Fruit fly (Drosophila melanogaster) whole organism, embryonic: ENCODE measurements around the gene Nep6.

Experiments used
- B-H2 ChIP-seq: fragments of 200-800 bp; sonication (Bioruptor generic); optimal IDR thresholded peaks from 2 replicates; lab custom pipeline; 2018; ENCODE audit warnings: missing biosample characterization, mild to moderate bottlenecking, missing genetic modification characterization
- CG10267 ChIP-seq: fragments of 200-800 bp; sonication (Bioruptor generic); optimal IDR thresholded peaks from 2 replicates; lab custom pipeline; 2018; ENCODE audit warnings: missing biosample characterization, mild to moderate bottlenecking, missing genetic modification characterization, moderate library complexity
- CG10462 ChIP-seq: fragments of 200-800 bp; sonication (Bioruptor generic); optimal IDR thresholded peaks from 2 replicates; lab custom pipeline; 2016; ENCODE audit warnings: missing biosample characterization, missing genetic modification characterization
- CG11504 ChIP-seq: fragments of 200-800 bp; sonication (Bioruptor generic); optimal IDR thresholded peaks from 3 replicates; lab custom pipeline; 2019; ENCODE audit warnings: missing biosample characterization, mild to moderate bottlenecking, missing genetic modification characterization, moderate library complexity
- CG11695 ChIP-seq: fragments of 200-800 bp; sonication (Bioruptor generic); IDR thresholded peaks from 3 replicates; pipeline ENCODE4 v1.3.6; 2022; ENCODE audit warnings: missing biosample characterization, missing genetic modification characterization
- CG11723 ChIP-seq: fragments of 200-800 bp; sonication (Bioruptor generic); optimal IDR thresholded peaks from 2 replicates; lab custom pipeline; 2017; ENCODE audit warnings: missing biosample characterization, mild to moderate bottlenecking, missing genetic modification characterization
- CG12071 ChIP-seq: fragments of 200-800 bp; sonication (Bioruptor generic); optimal IDR thresholded peaks from 3 replicates; lab custom pipeline; 2018; ENCODE audit warnings: missing biosample characterization, mild to moderate bottlenecking, missing genetic modification characterization
- CG12104 ChIP-seq: fragments of 200-800 bp; sonication (Bioruptor generic); optimal IDR thresholded peaks from 3 replicates; lab custom pipeline; 2016; ENCODE audit warnings: missing biosample characterization, missing genetic modification characterization
- CG12155 ChIP-seq: fragments of 200-800 bp; sonication (Bioruptor generic); optimal IDR thresholded peaks from 3 replicates; lab custom pipeline; 2016; ENCODE audit warnings: missing biosample characterization, missing genetic modification characterization
- CG12219 ChIP-seq: fragments of 200-800 bp; sonication (Bioruptor generic); optimal IDR thresholded peaks from 3 replicates; lab custom pipeline; 2018; ENCODE audit warnings: missing biosample characterization, mild to moderate bottlenecking, missing genetic modification characterization
- CG12659 ChIP-seq: fragments of 200-800 bp; sonication (Bioruptor generic); optimal IDR thresholded peaks from 3 replicates; lab custom pipeline; 2017; ENCODE audit warnings: mild to moderate bottlenecking, missing biosample characterization, missing genetic modification reagents, missing genetic modification characterization
- CG14014 ChIP-seq: fragments of 200-800 bp; sonication (Bioruptor generic); IDR thresholded peaks from 2 replicates; pipeline ENCODE4 v1.3.6; 2022; ENCODE audit warnings: missing biosample characterization, missing genetic modification characterization
- CG14050 ChIP-seq: fragments of 200-800 bp; sonication (Bioruptor generic); IDR thresholded peaks from 3 replicates; pipeline ENCODE4 v1.3.6; 2022; ENCODE audit warnings: missing biosample characterization, missing genetic modification characterization
- CG17328 ChIP-seq: fragments of 200-800 bp; sonication (Bioruptor generic); IDR thresholded peaks from 2 replicates; pipeline ENCODE4 v1.3.6; 2022; ENCODE audit warnings: missing biosample characterization, missing genetic modification characterization
- CG17568 ChIP-seq: fragments of 200-800 bp; sonication (Bioruptor generic); optimal IDR thresholded peaks from 2 replicates; lab custom pipeline; 2018; ENCODE audit warnings: missing biosample characterization, mild to moderate bottlenecking, missing genetic modification characterization, moderate library complexity
- CG31441 ChIP-seq: fragments of 200-800 bp; sonication (Bioruptor generic); IDR thresholded peaks from 2 replicates; pipeline ENCODE4 v1.3.6; 2022; ENCODE audit warnings: missing biosample characterization, missing genetic modification characterization
- CG7357 ChIP-seq: fragments of 200-800 bp; sonication (Bioruptor generic); IDR thresholded peaks from 3 replicates; pipeline ENCODE4 v1.3.6; 2022; ENCODE audit warnings: missing biosample characterization, missing genetic modification characterization
- CG7556 ChIP-seq: fragments of 200-800 bp; sonication (Bioruptor generic); optimal IDR thresholded peaks from 2 replicates; lab custom pipeline; 2017; ENCODE audit warnings: missing biosample characterization, mild to moderate bottlenecking, missing genetic modification characterization
- CG7745 ChIP-seq: fragments of 200-800 bp; sonication (Bioruptor generic); optimal IDR thresholded peaks from 2 replicates; lab custom pipeline; 2018; ENCODE audit warnings: missing biosample characterization, mild to moderate bottlenecking, missing genetic modification characterization, moderate library complexity
- CG7987 ChIP-seq: fragments of 200-800 bp; sonication (Bioruptor generic); optimal IDR thresholded peaks from 2 replicates; lab custom pipeline; 2018; ENCODE audit warnings: missing biosample characterization, mild to moderate bottlenecking, missing genetic modification characterization, moderate library complexity
- Dp ChIP-seq: fragments of 200-800 bp; sonication (Bioruptor generic); optimal IDR thresholded peaks from 2 replicates; lab custom pipeline; 2018; ENCODE audit warnings: missing biosample characterization, mild to moderate bottlenecking, missing genetic modification characterization, moderate library complexity
- E2f1 ChIP-seq: fragments of 200-800 bp; sonication (Bioruptor generic); IDR thresholded peaks from 2 replicates; pipeline ENCODE4 v1.3.6; 2022; ENCODE audit warnings: missing biosample characterization, missing genetic modification characterization
- E2f2 ChIP-seq: fragments of 200-800 bp; sonication (Bioruptor generic); IDR thresholded peaks from 2 replicates; pipeline ENCODE4 v1.3.6; 2022; ENCODE audit warnings: missing biosample characterization, missing genetic modification characterization
- Gsc ChIP-seq: fragments of 200-800 bp; sonication (Bioruptor generic); IDR thresholded peaks from 2 replicates; pipeline ENCODE4 v1.3.6; 2022; ENCODE audit warnings: missing biosample characterization, missing genetic modification characterization
- H2.0 ChIP-seq: fragments of 200-800 bp; sonication (Bioruptor generic); IDR thresholded peaks from 2 replicates; pipeline ENCODE4 v1.3.6; 2022; ENCODE audit warnings: missing biosample characterization, missing genetic modification characterization
- Hey ChIP-seq: fragments of 200-800 bp; sonication (Bioruptor generic); optimal IDR thresholded peaks from 3 replicates; lab custom pipeline; 2018; ENCODE audit warnings: missing biosample characterization, mild to moderate bottlenecking, missing genetic modification characterization
- Hr51 ChIP-seq, 2 experiments: fragments of 200-800 bp; sonication (Bioruptor generic); optimal IDR thresholded peaks; 2 replicates in 1 of 2; 3 replicates in 1 of 2; lab custom pipeline; 2016 to 2018; ENCODE audit warnings: missing biosample characterization in 2 of 2, missing genetic modification characterization in 2 of 2, mild to moderate bottlenecking in 1 of 2, moderate library complexity in 1 of 2
- Hr78 ChIP-seq, 2 experiments: fragments of 200-800 bp in 1 of 2; fragments of >200 bp in 1 of 2; sonication (Bioruptor generic) in 1 of 2; optimal IDR thresholded peaks; 2 replicates each; lab custom pipeline; 2017 to 2019; ENCODE audit warnings: missing biosample characterization in 2 of 2, missing genetic modification characterization in 2 of 2, mild to moderate bottlenecking in 1 of 2, moderate library complexity in 1 of 2
- Med ChIP-seq: fragments of 200-800 bp; sonication (Bioruptor generic); peaks from one replicate; lab custom pipeline; 2016; ENCODE audit warnings: missing biosample characterization, missing genetic modification characterization, mild to moderate bottlenecking, inconsistent platforms, moderate library complexity
- Poxn ChIP-seq: fragments of 200-800 bp; sonication (Bioruptor generic); IDR thresholded peaks from 2 replicates; pipeline ENCODE4 v1.3.6; 2022; ENCODE audit warnings: missing biosample characterization, missing genetic modification characterization
- Scr ChIP-seq: fragments of 200-800 bp; sonication (Bioruptor generic); IDR thresholded peaks from 2 replicates; pipeline ENCODE4 v1.3.6; 2022; ENCODE audit warnings: missing biosample characterization, missing genetic modification characterization; ENCODE audit not compliant: partially characterized antibody
- al ChIP-seq: fragments of 200-800 bp; sonication (Bioruptor generic); IDR thresholded peaks from 2 replicates; pipeline ENCODE4 v1.3.6; 2022; ENCODE audit warnings: missing biosample characterization, missing genetic modification characterization
- ase ChIP-seq: fragments of 200-800 bp; sonication (Bioruptor generic); IDR thresholded peaks from 3 replicates; pipeline ENCODE4 v1.3.6; 2022; ENCODE audit warnings: missing biosample characterization, missing genetic modification characterization
- bsh ChIP-seq, 2 experiments: fragments of 200-800 bp; sonication (Bioruptor generic); optimal IDR thresholded peaks; 2 replicates each; lab custom pipeline; 2017 to 2018; ENCODE audit warnings: mild to moderate bottlenecking in 2 of 2, missing biosample characterization in 2 of 2, missing genetic modification characterization in 2 of 2, moderate library complexity in 1 of 2
- chn ChIP-seq: fragments of 200-800 bp; sonication (Bioruptor generic); optimal IDR thresholded peaks from 2 replicates; lab custom pipeline; 2016; ENCODE audit warnings: missing biosample characterization, missing genetic modification characterization
- dati ChIP-seq: fragments of 200-800 bp; sonication (Bioruptor generic); IDR thresholded peaks from 2 replicates; pipeline ENCODE4 v1.3.6; 2022; ENCODE audit warnings: missing biosample characterization, missing genetic modification characterization
- dmrt99B ChIP-seq: fragments of 200-800 bp; sonication (Bioruptor generic); optimal IDR thresholded peaks from 2 replicates; lab custom pipeline; 2018; ENCODE audit warnings: missing biosample characterization, mild to moderate bottlenecking, missing genetic modification characterization, moderate library complexity
- esg ChIP-seq: fragments of 200-800 bp; sonication (Bioruptor generic); conservative IDR thresholded peaks from 2 replicates; pipeline ENCODE4 v1.3.6; 2022; ENCODE audit warnings: missing biosample characterization, missing genetic modification characterization
- gce ChIP-seq: fragments of 200-800 bp; sonication (Bioruptor generic); IDR thresholded peaks from 3 replicates; pipeline ENCODE4 v1.3.6; 2022; ENCODE audit warnings: missing biosample characterization, missing genetic modification characterization
- gem ChIP-seq: fragments of 200-800 bp; sonication (Bioruptor generic); optimal IDR thresholded peaks from 2 replicates; lab custom pipeline; 2019; ENCODE audit warnings: missing biosample characterization, mild to moderate bottlenecking, missing genetic modification characterization, moderate library complexity
- gt ChIP-seq: fragments of 200-800 bp; sonication (Bioruptor generic); IDR thresholded peaks from 2 replicates; pipeline ENCODE4 v1.3.6; 2022; ENCODE audit warnings: missing biosample characterization, missing genetic modification characterization
- jumu ChIP-seq: fragments of 200-800 bp; sonication (Bioruptor generic); optimal IDR thresholded peaks from 3 replicates; lab custom pipeline; 2016; ENCODE audit warnings: missing biosample characterization, missing genetic modification characterization
- kay ChIP-seq: fragments of 200-800 bp; sonication (Bioruptor generic); optimal IDR thresholded peaks from 2 replicates; lab custom pipeline; 2016; ENCODE audit warnings: missing biosample characterization, missing genetic modification characterization
- nau ChIP-seq: fragments of 200-800 bp; sonication (Bioruptor generic); optimal IDR thresholded peaks from 3 replicates; lab custom pipeline; 2017; ENCODE audit warnings: missing biosample characterization, mild to moderate bottlenecking, missing genetic modification characterization, missing genetic modification reagents
- row ChIP-seq: fragments of 200-800 bp; sonication (Bioruptor generic); IDR thresholded peaks from 3 replicates; pipeline ENCODE4 v1.3.6; 2022; ENCODE audit warnings: missing biosample characterization, missing genetic modification characterization
- sd ChIP-seq: fragments of 200-800 bp; sonication (Bioruptor generic); optimal IDR thresholded peaks from 3 replicates; lab custom pipeline; 2018; ENCODE audit warnings: missing biosample characterization, mild to moderate bottlenecking, missing genetic modification characterization, moderate library complexity
- vnd ChIP-seq: fragments of 200-800 bp; sonication (Bioruptor generic); IDR thresholded peaks from 3 replicates; pipeline ENCODE4 v1.3.6; 2022; ENCODE audit warnings: missing biosample characterization, missing genetic modification characterization; ENCODE audit not compliant: partially characterized antibody
- zen2 ChIP-seq: fragments of 200-800 bp; sonication (Bioruptor generic); IDR thresholded peaks from 3 replicates; pipeline ENCODE4 v1.3.6; 2022; ENCODE audit warnings: missing biosample characterization, missing genetic modification characterization; ENCODE audit not compliant: partially characterized antibody

Gene Nep6

DNA sequence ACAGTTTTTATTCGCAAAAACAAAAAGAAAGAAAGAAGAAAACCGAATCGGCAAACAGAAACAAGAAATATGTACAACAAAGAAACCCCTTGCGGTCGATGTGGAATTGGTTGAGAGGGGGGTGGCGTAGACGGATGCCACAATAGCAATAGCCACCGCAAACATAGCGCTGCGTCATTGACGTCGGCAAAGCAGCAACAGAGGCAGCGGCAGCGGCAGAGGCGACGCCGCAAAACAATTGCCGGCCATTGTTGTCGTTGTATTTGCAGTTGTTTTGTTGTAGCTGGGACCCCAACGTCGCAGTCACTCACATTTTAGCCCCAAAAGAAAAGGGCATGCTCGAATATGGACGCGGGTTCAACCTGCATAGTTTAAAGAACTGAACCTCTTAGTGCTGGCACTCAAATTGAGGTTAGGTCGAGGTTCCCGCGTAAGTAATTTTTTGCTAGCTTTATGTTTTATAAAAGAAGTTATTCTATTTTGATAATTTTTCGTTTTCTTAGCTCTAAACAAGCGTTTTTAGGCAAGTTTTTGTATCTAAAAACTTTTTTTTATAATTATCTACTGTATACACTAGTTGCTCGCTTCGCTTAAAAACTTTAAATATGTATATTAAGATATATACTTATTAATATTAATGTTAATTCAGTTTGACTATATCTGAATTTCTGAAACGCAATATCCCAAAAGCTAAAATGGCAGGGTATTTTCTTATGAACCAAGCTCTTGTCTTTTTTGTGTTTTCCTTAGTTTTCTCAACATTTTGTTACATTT, 45.7 kb upstream of the Nep6 start (continued):
- TF ChIP-seq vnd (no peak), Hr51 (GFP tag; optimal IDR thresholded peaks at IDR 0.05; lab: Kevin White, UChicago) (peak; percentile 54 to 79), gce (GFP tag; lab: Robert Waterston, UW) (no peak; the same call in 2 of the 3 replicates), CG10267 (tag; lab: Kevin White, UChicago) (peak; percentile 41), CG11695 (GFP tag; lab: Robert Waterston, UW) (peak; percentile 87), CG11723 (no peak), E2f1 (GFP tag; lab: Robert Waterston, UW) (peak; percentile 64), H2.0 (peak; percentile 58), dati (no peak), CG7357 (peak; percentile 75), Hr78 (GFP tag; optimal IDR thresholded peaks at IDR 0.05; lab: Kevin White, UChicago) (no peak), sd (tag; lab: Kevin White, UChicago) (peak; percentile 75), CG7987 (GFP tag; lab: Kevin White, UChicago) (no peak), CG17568 (GFP tag; lab: Kevin White, UChicago) (peak; percentile 5), row (GFP tag; lab: Robert Waterston, UW) (peak; percentile 72), Poxn (GFP tag; lab: Robert Waterston, UW) (peak; percentile 59), CG14050 (GFP tag; lab: Robert Waterston, UW) (peak; percentile 33; the same call in 1 of the 3 replicates), CG17328 (GFP tag; lab: Robert Waterston, UW) (peak; percentile 27; the same call in 1 of the 2 replicates), CG10462 (GFP tag; lab: Kevin White, UChicago) (peak; percentile 48), Gsc (GFP tag; lab: Robert Waterston, UW) (no peak), jumu (GFP tag; lab: Kevin White, UChicago) (peak; percentile 21), CG12659 (GFP tag; lab: Kevin White, UChicago) (peak; percentile 87), gem (tag; lab: Kevin White, UChicago) (peak; percentile 91), CG11504 (peak; percentile 86), chn (peak; percentile 3), CG12155 (GFP tag; lab: Kevin White, UChicago) (peak; percentile 75), al (GFP tag; lab: Robert Waterston, UW) (peak; percentile 84), CG31441 (peak; percentile 71), esg (GFP tag; lab: Robert Waterston, UW) (peak; percentile 76), CG12071 (no peak), Dp (GFP tag; lab: Kevin White, UChicago) (no peak), zen2 (GFP tag; lab: Robert Waterston, UW) (no peak), dmrt99B (peak; percentile 72), Hey (tag; lab: Kevin White, UChicago) (no peak), B-H2 (GFP tag; lab: Kevin White, UChicago) (no peak), CG12104 (GFP tag; lab: Kevin White, UChicago) (peak; percentile 83), Scr (GFP tag; lab: Robert Waterston, UW) (no peak), E2f2 (GFP tag; lab: Robert Waterston, UW) (peak; percentile 43; the same call in 1 of the 2 replicates), CG12219 (no peak), CG14014 (GFP tag; lab: Robert Waterston, UW) (peak; percentile 75; the same call in 1 of the 2 replicates), CG7556 (GFP tag; lab: Kevin White, UChicago) (peak; percentile 90), gt (GFP tag; lab: Robert Waterston, UW) (no peak), nau (GFP tag; lab: Kevin White, UChicago) (no peak), Med (peak; percentile 91), bsh (GFP tag; optimal IDR thresholded peaks at IDR 0.05; lab: Kevin White, UChicago) (peak; percentile 44 to 55), ase (GFP tag; lab: Robert Waterston, UW) (peak; percentile 71; the same call in 2 of the 3 replicates), CG7745 (tag; lab: Kevin White, UChicago) (no peak), kay (GFP tag; lab: Kevin White, UChicago) (no peak)
